Fruit fly (Drosophila melanogaster): ENCODE data around the gene Spn28Dc.

The Spn28Dc gene

dm6 chr2L:8000578-8001040 is 6.4 kb downstream of the Spn28Dc start (continued):
- TF ChIP-seq acj6 (GFP tag; optimal IDR thresholded peaks at IDR 0.05) (peak; percentile 84), Sox14 (GFP tag; optimal IDR thresholded peaks at IDR 0.05) (peak; percentile 98), Sox102F (GFP tag; optimal IDR thresholded peaks at IDR 0.05) (peak; percentile 89), Sox15 (GFP tag; optimal IDR thresholded peaks at IDR 0.05) (peak; percentile 79), CG3032 (tag; optimal IDR thresholded peaks at IDR 0.05) (peak; percentile 88), Hr38 (GFP tag; optimal IDR thresholded peaks at IDR 0.05) (no peak), Blimp-1 (GFP tag; optimal IDR thresholded peaks at IDR 0.05) (peak; percentile 87), Ets21C (GFP tag; optimal IDR thresholded peaks at IDR 0.05) (peak; percentile 85), Eip75B (GFP tag; optimal IDR thresholded peaks at IDR 0.05) (peak; percentile 93), CG16779 (tag; optimal IDR thresholded peaks at IDR 0.05) (peak; percentile 96), CG31627 (GFP tag; optimal IDR thresholded peaks at IDR 0.05) (peak; percentile 91), CG4318 (GFP tag; optimal IDR thresholded peaks at IDR 0.05) (peak; percentile 92), CG15336 (GFP tag; IDR thresholded peaks at IDR 0.05) (peak; percentile 95), topi (GFP tag; optimal IDR thresholded peaks at IDR 0.05) (peak; percentile 95), svp (GFP tag) (peak; percentile 99), CG8119 (GFP tag; IDR thresholded peaks at IDR 0.05) (peak; percentile 94), CG8319 (GFP tag; optimal IDR thresholded peaks at IDR 0.05) (peak; percentile 67), achi (GFP tag; optimal IDR thresholded peaks at IDR 0.05) (peak; percentile 90), fd59A (GFP tag; optimal IDR thresholded peaks at IDR 0.05) (peak; percentile 82), fkh (GFP tag; optimal IDR thresholded peaks at IDR 0.05) (peak; percentile 3), CG6276 (GFP tag; optimal IDR thresholded peaks at IDR 0.05) (peak; percentile 99), eg (GFP tag; IDR thresholded peaks at IDR 0.05) (peak; percentile 94)

DNA sequence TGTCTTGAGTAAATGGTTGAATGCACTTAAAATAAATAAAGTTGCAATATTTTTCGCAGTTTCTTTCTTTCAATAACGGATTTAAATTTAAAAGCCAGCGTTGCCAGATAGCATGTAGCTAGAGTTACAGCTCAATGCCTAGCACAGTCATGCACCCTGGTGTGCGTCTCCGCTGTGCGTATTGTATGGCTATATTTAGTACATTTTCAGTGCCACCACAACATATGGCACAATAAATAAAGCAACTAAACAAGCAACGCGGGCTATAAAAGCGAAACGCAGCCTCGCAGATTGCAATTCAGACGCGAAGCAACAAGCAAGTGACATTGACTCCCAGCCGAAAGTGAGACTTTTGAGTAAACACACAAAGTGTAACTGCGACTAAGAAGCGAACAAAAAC is 8.4 kb downstream of the Spn28Dc start, which contains the start of gene Sirup:
TSS of gene Sirup (plus strand) at position 215 of the 400 bp plus-strand sequence.
- TF ChIP-seq CG31627 (GFP tag; optimal IDR thresholded peaks at IDR 0.05) (no peak), Met (GFP tag; optimal IDR thresholded peaks at IDR 0.05) (no peak), CG9139 (GFP tag; optimal IDR thresholded peaks at IDR 0.05) (peak; percentile 8), Sox15 (GFP tag; optimal IDR thresholded peaks at IDR 0.05) (no peak), CG16779 (tag; optimal IDR thresholded peaks at IDR 0.05) (peak; percentile 39), CG6854 (GFP tag; optimal IDR thresholded peaks at IDR 0.05) (peak; percentile 68), Eip75B (GFP tag; optimal IDR thresholded peaks at IDR 0.05) (peak; percentile 29), CG3919 (GFP tag; optimal IDR thresholded peaks at IDR 0.05) (peak; percentile 47), Lpt (GFP tag; optimal IDR thresholded peaks at IDR 0.05) (peak; percentile 34), CG1621 (tag; optimal IDR thresholded peaks at IDR 0.05) (peak; percentile 2), ss (GFP tag; optimal IDR thresholded peaks at IDR 0.05) (peak; percentile 16 to 47), net (GFP tag; optimal IDR thresholded peaks at IDR 0.05) (peak; percentile 59), CG34406 (GFP tag; optimal IDR thresholded peaks at IDR 0.05) (peak; percentile 2), acj6 (GFP tag; optimal IDR thresholded peaks at IDR 0.05) (no peak), CG6808 (GFP tag; optimal IDR thresholded peaks at IDR 0.05) (peak; percentile 45), Sox14 (GFP tag; optimal IDR thresholded peaks at IDR 0.05) (peak; percentile 56), Sox102F (GFP tag; optimal IDR thresholded peaks at IDR 0.05) (peak; percentile 43), vri (GFP tag; optimal IDR thresholded peaks at IDR 0.05) (peak; percentile 93), CG15336 (GFP tag; IDR thresholded peaks at IDR 0.05) (peak; percentile 40; the same call in 1 of the 2 replicates), CG11902 (GFP tag; optimal IDR thresholded peaks at IDR 0.05) (no peak), Blimp-1 (GFP tag; optimal IDR thresholded peaks at IDR 0.05) (no peak), svp (GFP tag) (peak; percentile 69), Hr39 (GFP tag; optimal IDR thresholded peaks at IDR 0.05) (no peak), CG3032 (tag; optimal IDR thresholded peaks at IDR 0.05) (no peak), Ets96B (tag; optimal IDR thresholded peaks at IDR 0.05) (peak; percentile 1), CG8319 (GFP tag; optimal IDR thresholded peaks at IDR 0.05) (no peak), eg (GFP tag; IDR thresholded peaks at IDR 0.05) (peak; percentile 54; the same call in 1 of the 3 replicates), dsx (GFP tag; optimal IDR thresholded peaks at IDR 0.05; ENCODE audit: poor library complexity, severe bottlenecking) (peak; percentile 53), Eip78C (GFP tag) (peak; percentile 72), OdsH (GFP tag; optimal IDR thresholded peaks at IDR 0.05) (peak; percentile 2), pdm3 (GFP tag; optimal IDR thresholded peaks at IDR 0.05) (no peak), fkh (GFP tag; optimal IDR thresholded peaks at IDR 0.05) (peak; percentile 67), CG8119 (GFP tag; IDR thresholded peaks at IDR 0.05) (peak; percentile 50; the same call in 2 of the 3 replicates), esn (GFP tag; optimal IDR thresholded peaks at IDR 0.05) (peak; percentile 49), salr (GFP tag; optimal IDR thresholded peaks at IDR 0.05) (peak in 1 of 2 experiments; percentile 10)
